Fruit fly (Drosophila melanogaster) whole organism, embryonic: Measurements from ENCODE around the gene His3.3B.

ENCODE experiments used
- ATbp ChIP-seq: fragments of 200-800 bp; sonication (Bioruptor generic); optimal IDR thresholded peaks from 2 replicates; lab custom pipeline; 2017; ENCODE audit warnings: missing biosample characterization, mild to moderate bottlenecking, missing genetic modification characterization, missing genetic modification reagents
- Ada2b ChIP-seq: fragments of 200-800 bp; sonication (Bioruptor generic); IDR thresholded peaks from 2 replicates; pipeline ENCODE4 v1.3.6; 2022; ENCODE audit warnings: missing biosample characterization, missing genetic modification characterization
- CG10462 ChIP-seq: fragments of 200-800 bp; sonication (Bioruptor generic); optimal IDR thresholded peaks from 2 replicates; lab custom pipeline; 2016; ENCODE audit warnings: missing biosample characterization, missing genetic modification characterization
- CG10654 ChIP-seq: fragments of 200-800 bp; sonication (Bioruptor generic); optimal IDR thresholded peaks from 2 replicates; lab custom pipeline; 2016; ENCODE audit warnings: missing biosample characterization, missing genetic modification characterization
- CG10959 ChIP-seq: fragments of 200-800 bp; sonication (Bioruptor generic); IDR thresholded peaks from 2 replicates; pipeline ENCODE4 v1.3.6; 2022; ENCODE audit warnings: missing biosample characterization, missing genetic modification characterization
- CG13296 ChIP-seq: fragments of 200-800 bp; sonication (Bioruptor generic); optimal IDR thresholded peaks from 3 replicates; lab custom pipeline; 2018; ENCODE audit warnings: missing biosample characterization, mild to moderate bottlenecking, missing genetic modification characterization
- CG15011 ChIP-seq: fragments of 200-800 bp; sonication (Bioruptor generic); optimal IDR thresholded peaks from 3 replicates; lab custom pipeline; 2018; ENCODE audit warnings: missing biosample characterization, mild to moderate bottlenecking, missing genetic modification characterization
- CG15479 ChIP-seq: fragments of 200-800 bp; sonication (Bioruptor generic); optimal IDR thresholded peaks from 3 replicates; lab custom pipeline; 2019; ENCODE audit warnings: missing biosample characterization, mild to moderate bottlenecking, missing genetic modification characterization, moderate library complexity
- CG16779 ChIP-seq: fragments of 200-800 bp; sonication (Bioruptor generic); IDR thresholded peaks from 2 replicates; pipeline ENCODE4 v1.3.6; 2022; ENCODE audit warnings: missing biosample characterization, missing genetic modification characterization
- CG17829 ChIP-seq: fragments of 200-800 bp; optimal IDR thresholded peaks from 2 replicates; lab custom pipeline; 2019; ENCODE audit warnings: missing biosample characterization, mild to moderate bottlenecking, missing genetic modification characterization, moderate library complexity
- CG17912 ChIP-seq: fragments of 200-800 bp; sonication (Bioruptor generic); optimal IDR thresholded peaks from 2 replicates; lab custom pipeline; 2018; ENCODE audit warnings: missing biosample characterization, mild to moderate bottlenecking, missing genetic modification characterization
- CG18476 ChIP-seq: fragments of 200-800 bp; sonication (Bioruptor generic); optimal IDR thresholded peaks from 2 replicates; lab custom pipeline; 2016; ENCODE audit warnings: missing biosample characterization, mild to moderate bottlenecking, missing genetic modification characterization
- CG2116 ChIP-seq: fragments of 200-800 bp; sonication (Bioruptor generic); optimal IDR thresholded peaks from 3 replicates; lab custom pipeline; 2018; ENCODE audit warnings: missing biosample characterization, mild to moderate bottlenecking, missing genetic modification characterization
- CG34224 ChIP-seq: fragments of 200-800 bp; sonication (Bioruptor generic); IDR thresholded peaks from 3 replicates; pipeline ENCODE4 v1.3.6; 2022; ENCODE audit warnings: missing biosample characterization, missing genetic modification characterization; ENCODE audit not compliant: partially characterized antibody
- CG3838 ChIP-seq: fragments of 200-800 bp; sonication (Bioruptor generic); optimal IDR thresholded peaks from 3 replicates; lab custom pipeline; 2016; ENCODE audit warnings: missing biosample characterization, missing genetic modification characterization
- CG5953 ChIP-seq: fragments of 200-800 bp; sonication (Bioruptor generic); IDR thresholded peaks from 2 replicates; pipeline ENCODE4 v1.3.6; 2022; ENCODE audit warnings: missing biosample characterization, missing genetic modification characterization
- CG6683 ChIP-seq: fragments of 200-800 bp; sonication (Bioruptor generic); optimal IDR thresholded peaks from 2 replicates; lab custom pipeline; 2017; ENCODE audit warnings: missing biosample characterization, mild to moderate bottlenecking, missing genetic modification characterization, missing genetic modification reagents
- Chrac-16 ChIP-seq: fragments of 200-800 bp; sonication (Bioruptor generic); optimal IDR thresholded peaks from 3 replicates; lab custom pipeline; 2016; ENCODE audit warnings: missing biosample characterization, missing genetic modification characterization
- Dbx ChIP-seq: fragments of 200-800 bp; sonication (Bioruptor generic); IDR thresholded peaks from 3 replicates; pipeline ENCODE4 v1.3.6; 2022; ENCODE audit warnings: missing biosample characterization, missing genetic modification characterization
- Dfd ChIP-seq, 2 experiments: fragments of >200 bp; optimal IDR thresholded peaks; 2 replicates each; lab custom pipeline; 2017; ENCODE audit warnings: missing biosample characterization in 2 of 2, missing genetic modification characterization in 2 of 2
- Ets65A ChIP-seq: fragments of 200-800 bp; sonication (Bioruptor generic); peaks from one replicate; lab custom pipeline; 2016; ENCODE audit warnings: missing biosample characterization, missing genetic modification characterization
- H15 ChIP-seq: fragments of 200-800 bp; sonication (Bioruptor generic); IDR thresholded peaks from 3 replicates; pipeline ENCODE4 v1.3.6; 2022; ENCODE audit warnings: missing biosample characterization, missing genetic modification characterization
- HLH4C ChIP-seq: fragments of 200-800 bp; sonication (Bioruptor generic); IDR thresholded peaks from 3 replicates; pipeline ENCODE4 v1.3.6; 2022; ENCODE audit warnings: missing biosample characterization, missing genetic modification characterization; ENCODE audit not compliant: partially characterized antibody
- HmgD ChIP-seq: fragments of 200-800 bp; sonication (Bioruptor generic); optimal IDR thresholded peaks from 3 replicates; lab custom pipeline; 2016; ENCODE audit warnings: missing biosample characterization, missing genetic modification characterization
- Hr39 ChIP-seq: fragments of >200 bp; optimal IDR thresholded peaks from 2 replicates; lab custom pipeline; 2017
- MTF-1 ChIP-seq: fragments of 200-800 bp; sonication (Bioruptor generic); optimal IDR thresholded peaks from 2 replicates; lab custom pipeline; 2018; ENCODE audit warnings: missing biosample characterization, mild to moderate bottlenecking, missing genetic modification characterization, borderline replicate concordance
- Mad ChIP-seq: fragments of 200-800 bp; sonication (Bioruptor generic); optimal IDR thresholded peaks from 2 replicates; lab custom pipeline; 2016; ENCODE audit warnings: missing biosample characterization, missing genetic modification characterization
- Max ChIP-seq: fragments of 200-800 bp; sonication (Bioruptor generic); optimal IDR thresholded peaks from 2 replicates; lab custom pipeline; 2016; ENCODE audit warnings: missing biosample characterization, mild to moderate bottlenecking, missing genetic modification characterization
- Meics ChIP-seq: fragments of 200-800 bp; sonication (Bioruptor generic); optimal IDR thresholded peaks from 2 replicates; lab custom pipeline; 2017; ENCODE audit warnings: missing biosample characterization, mild to moderate bottlenecking, missing genetic modification characterization
- Myb ChIP-seq: fragments of 200-800 bp; sonication (Bioruptor generic); optimal IDR thresholded peaks from 2 replicates; lab custom pipeline; 2016; ENCODE audit warnings: missing biosample characterization, missing genetic modification characterization
- Neu2 ChIP-seq: fragments of 200-800 bp; sonication (Bioruptor generic); optimal IDR thresholded peaks from 3 replicates; lab custom pipeline; 2016; ENCODE audit warnings: missing biosample characterization, missing genetic modification characterization, borderline replicate concordance
- NfI ChIP-seq: fragments of 200-800 bp; sonication (Bioruptor generic); optimal IDR thresholded peaks from 3 replicates; lab custom pipeline; 2018; ENCODE audit warnings: missing biosample characterization, mild to moderate bottlenecking, missing genetic modification characterization, moderate library complexity
- Opbp ChIP-seq: fragments of 200-800 bp; sonication (Bioruptor generic); IDR thresholded peaks from 3 replicates; pipeline ENCODE4 v1.3.6; 2022; ENCODE audit warnings: missing biosample characterization, missing genetic modification characterization; ENCODE audit not compliant: partially characterized antibody
- Optix ChIP-seq: fragments of 200-800 bp; sonication (Bioruptor generic); IDR thresholded peaks from 3 replicates; pipeline ENCODE4 v1.3.6; 2022; ENCODE audit warnings: missing biosample characterization, missing genetic modification characterization
- Usf ChIP-seq: fragments of 200-800 bp; sonication (Bioruptor generic); optimal IDR thresholded peaks from 2 replicates; lab custom pipeline; 2017; ENCODE audit warnings: missing genotype, missing biosample characterization, missing genetic modification characterization
- chif ChIP-seq, 2 experiments: fragments of 200-800 bp; sonication (Bioruptor generic); optimal IDR thresholded peaks; 3 replicates each; lab custom pipeline; 2016; ENCODE audit warnings: missing biosample characterization in 2 of 2, missing genetic modification characterization in 2 of 2
- dan ChIP-seq: fragments of 200-800 bp; sonication (Bioruptor generic); IDR thresholded peaks from 2 replicates; pipeline ENCODE4 v1.3.6; 2022; ENCODE audit warnings: missing biosample characterization, missing genetic modification characterization
- disco-r ChIP-seq: fragments of 200-800 bp; sonication (Bioruptor generic); optimal IDR thresholded peaks from 2 replicates; lab custom pipeline; 2016; ENCODE audit warnings: missing biosample characterization, missing genetic modification characterization
- dpn ChIP-seq, 2 experiments: fragments of 200-800 bp; sonication (Bioruptor generic); optimal IDR thresholded peaks; 3 replicates each; lab custom pipeline; 2016; ENCODE audit warnings: missing biosample characterization in 2 of 2, missing genetic modification characterization in 2 of 2
- exex ChIP-seq: fragments of 200-800 bp; sonication (Bioruptor generic); optimal IDR thresholded peaks from 4 replicates; lab custom pipeline; 2018; ENCODE audit warnings: missing biosample characterization, mild to moderate bottlenecking, missing genetic modification characterization, moderate library complexity
- eyg ChIP-seq: fragments of 200-800 bp; sonication (Bioruptor generic); optimal IDR thresholded peaks from 3 replicates; lab custom pipeline; 2016; ENCODE audit warnings: missing biosample characterization, missing genetic modification characterization
- ftz-f1 ChIP-seq: fragments of 200-800 bp; sonication (Bioruptor generic); optimal IDR thresholded peaks from 2 replicates; lab custom pipeline; 2016; ENCODE audit warnings: missing biosample characterization, missing genetic modification characterization
- gcm ChIP-seq: fragments of 200-800 bp; sonication (Bioruptor generic); optimal IDR thresholded peaks from 2 replicates; lab custom pipeline; 2019; ENCODE audit warnings: missing biosample characterization, mild to moderate bottlenecking, missing genetic modification characterization, moderate library complexity
- grn ChIP-seq: fragments of 200-800 bp; sonication (Bioruptor generic); optimal IDR thresholded peaks from 3 replicates; lab custom pipeline; 2017; ENCODE audit warnings: missing biosample characterization, missing genetic modification characterization
- pfk ChIP-seq: fragments of 200-800 bp; sonication (Bioruptor generic); optimal IDR thresholded peaks from 2 replicates; lab custom pipeline; 2018; ENCODE audit warnings: missing biosample characterization, mild to moderate bottlenecking, missing genetic modification characterization, moderate library complexity
- repo ChIP-seq: fragments of 200-800 bp; sonication (Bioruptor generic); optimal IDR thresholded peaks from 2 replicates; lab custom pipeline; 2016; ENCODE audit warnings: missing biosample characterization, missing genetic modification characterization
- ro ChIP-seq: fragments of 200-800 bp; sonication (Bioruptor generic); IDR thresholded peaks from 2 replicates; pipeline ENCODE4 v1.3.6; 2022; ENCODE audit warnings: missing biosample characterization, missing genetic modification characterization
- scrt ChIP-seq: fragments of 200-800 bp; sonication (Bioruptor generic); optimal IDR thresholded peaks from 2 replicates; lab custom pipeline; 2018; ENCODE audit warnings: missing biosample characterization, mild to moderate bottlenecking, missing genetic modification characterization, moderate library complexity
- seq ChIP-seq: fragments of 200-800 bp; sonication (Bioruptor generic); IDR thresholded peaks from 2 replicates; pipeline ENCODE4 v1.3.6; 2022; ENCODE audit warnings: missing biosample characterization, missing genetic modification characterization
- so ChIP-seq: fragments of 200-800 bp; sonication (Bioruptor generic); IDR thresholded peaks from 3 replicates; pipeline ENCODE4 v1.3.6; 2022; ENCODE audit warnings: missing biosample characterization, missing genetic modification characterization
- trem ChIP-seq: fragments of 200-800 bp; optimal IDR thresholded peaks from 3 replicates; lab custom pipeline; 2019; ENCODE audit warnings: missing biosample characterization, mild to moderate bottlenecking, missing genetic modification characterization, moderate library complexity
- zfh1 ChIP-seq: fragments of 200-800 bp; sonication (Bioruptor generic); IDR thresholded peaks from 3 replicates; pipeline ENCODE4 v1.3.6; 2022; ENCODE audit warnings: missing biosample characterization, missing genetic modification characterization

The His3.3B gene

DNA sequence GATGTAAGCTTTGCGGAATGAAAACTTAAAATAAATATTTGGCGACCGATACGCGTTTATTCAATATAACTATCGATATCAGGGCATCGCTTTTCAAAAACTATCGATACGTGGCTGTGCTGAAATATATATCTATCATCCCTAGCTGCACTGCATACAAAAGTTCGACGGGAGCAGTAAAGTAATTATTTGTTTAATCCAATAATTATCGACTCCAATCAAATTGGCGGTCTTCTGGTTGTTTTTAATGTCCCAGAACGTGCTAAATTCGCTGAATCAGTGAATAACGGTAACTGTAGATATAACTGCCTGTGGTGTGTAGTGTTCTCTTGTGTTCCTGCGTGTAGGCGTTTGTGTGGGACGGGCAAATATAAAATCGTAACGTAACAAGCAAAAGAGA lies 6.6 kb upstream of the His3.3B start, which contains the start of gene mei-P26 (continued):
- TF ChIP-seq scrt (GFP tag; lab: Kevin White, UChicago) (no peak), CG17829 (no peak), CG18476 (GFP tag; lab: Kevin White, UChicago) (no peak), CG10462 (no peak), MTF-1 (GFP tag; lab: Kevin White, UChicago) (no peak), trem (tag; lab: Kevin White, UChicago) (peak; percentile 33), grn (GFP tag; lab: Kevin White, UChicago) (no peak), Myb (GFP tag; lab: Kevin White, UChicago) (no peak), CG3838 (GFP tag; lab: Kevin White, UChicago) (no peak), CG13296 (peak; percentile 21), ATbp (GFP tag; lab: Kevin White, UChicago) (no peak), CG10654 (GFP tag; lab: Kevin White, UChicago) (no peak), dan (GFP tag; lab: Robert Waterston, UW) (no peak), CG10959 (GFP tag; lab: Robert Waterston, UW) (no peak), CG2116 (GFP tag; lab: Kevin White, UChicago) (peak; percentile 36), CG34224 (peak; percentile 82), chif (GFP tag; optimal IDR thresholded peaks at IDR 0.05; lab: Kevin White, UChicago) (no peak), Mad (GFP tag; lab: Kevin White, UChicago) (no peak), CG16779 (GFP tag; lab: Robert Waterston, UW) (no peak), HLH4C (GFP tag; lab: Robert Waterston, UW) (peak; percentile 81), Meics (GFP tag; lab: Kevin White, UChicago) (no peak), CG15011 (GFP tag; lab: Kevin White, UChicago) (no peak), CG15479 (GFP tag; lab: Kevin White, UChicago) (no peak), CG5953 (GFP tag; lab: Robert Waterston, UW) (no peak), so (GFP tag; lab: Robert Waterston, UW) (no peak), Dfd (GFP tag; optimal IDR thresholded peaks at IDR 0.05; lab: Kevin White, UChicago) (no peak), Neu2 (no peak), Ada2b (GFP tag; lab: Robert Waterston, UW) (no peak), eyg (no peak), Optix (GFP tag; lab: Robert Waterston, UW) (no peak), NfI (GFP tag; lab: Kevin White, UChicago) (no peak), Ets65A (no peak), Hr39 (lab: Kevin White, UChicago) (no peak), gcm (GFP tag; lab: Kevin White, UChicago) (no peak), Opbp (peak; percentile 87), repo (GFP tag; lab: Kevin White, UChicago) (no peak), HmgD (GFP tag; lab: Kevin White, UChicago) (no peak), dpn (GFP tag; optimal IDR thresholded peaks at IDR 0.05; lab: Kevin White, UChicago) (no peak), Max (no peak), pfk (GFP tag; lab: Kevin White, UChicago) (no peak), CG6683 (GFP tag; lab: Kevin White, UChicago) (no peak), Usf (GFP tag; lab: Kevin White, UChicago) (no peak), ftz-f1 (GFP tag; lab: Kevin White, UChicago) (no peak), Dbx (GFP tag; lab: Robert Waterston, UW) (0 out of 3 replicates have a peak, but pooled peaks have one; percentile 5), zfh1 (no peak), CG17912 (GFP tag; lab: Kevin White, UChicago) (no peak), disco-r (GFP tag; lab: Kevin White, UChicago) (no peak), exex (tag; lab: Kevin White, UChicago) (peak; percentile 17), ro (GFP tag; lab: Robert Waterston, UW) (no peak), seq (no peak), Chrac-16 (GFP tag; lab: Kevin White, UChicago) (no peak), H15 (GFP tag; lab: Robert Waterston, UW) (no peak)
